Fruit fly (Drosophila melanogaster) whole organism: ENCODE measurements around the gene lds.

Experiments used
- CG8478 ChIP-seq: fragments of >200 bp; optimal IDR thresholded peaks from 2 replicates; lab custom pipeline; 2018; ENCODE audit warnings: inconsistent platforms
- Dll ChIP-seq: fragments of >200 bp; optimal IDR thresholded peaks from 2 replicates; lab custom pipeline; 2017
- pan ChIP-seq: fragments of >200 bp; optimal IDR thresholded peaks from 2 replicates; lab custom pipeline; 2017
- psq ChIP-seq: fragments of >200 bp; optimal IDR thresholded peaks from 2 replicates; lab custom pipeline; 2017
- usp ChIP-seq: fragments of >200 bp; optimal IDR thresholded peaks from 2 replicates; lab custom pipeline; 2017; ENCODE audit warnings: missing biosample characterization, missing genetic modification characterization, mixed read lengths

DNA sequence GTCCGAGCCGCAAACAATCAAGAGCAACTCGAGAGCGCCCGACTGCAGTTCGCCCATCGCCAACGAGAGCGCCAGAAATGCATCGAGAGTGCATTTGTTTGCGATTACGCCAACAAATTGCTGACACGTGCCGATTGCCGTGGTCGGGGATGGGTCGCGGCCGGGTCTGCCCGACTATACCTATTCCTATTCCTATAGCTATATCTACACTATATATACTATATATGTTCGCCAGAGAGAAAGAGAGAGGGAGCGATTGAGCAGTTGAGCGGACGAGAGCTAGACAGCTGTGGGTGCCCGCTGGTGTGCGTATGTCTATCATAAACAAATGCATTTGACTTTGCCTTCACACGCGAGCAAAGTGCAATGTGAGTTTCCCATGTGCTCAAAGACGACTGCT, 27.1 kb downstream of the lds start:
- no peak for TF ChIP-seq psq (lab: Kevin White, UChicago)
- no peak for TF ChIP-seq CG8478 (lab: Kevin White, UChicago)
- no peak for TF ChIP-seq Dll (lab: Kevin White, UChicago)
- TF ChIP-seq usp (GFP tag; lab: Kevin White, UChicago): no peak
- TF ChIP-seq pan: no peak
